Fruit fly (Drosophila melanogaster): ENCODE data around the gene CG1239.

CG1239 gene

dm6 chr3R:5754594-5754993, 21.3 kb downstream of the CG1239 start, which contains the start of gene Dcps (continued):
- TF ChIP-seq E2f2 (GFP tag; IDR thresholded peaks at IDR 0.05), result peak; percentile 42
- peak; percentile 27 for TF ChIP-seq trem (tag; optimal IDR thresholded peaks at IDR 0.05)
- no peak for TF ChIP-seq chif (GFP tag; optimal IDR thresholded peaks at IDR 0.05)
- peak; percentile 30 for TF ChIP-seq CG14710 (tag; optimal IDR thresholded peaks at IDR 0.05)
- TF ChIP-seq CG12659 (GFP tag; optimal IDR thresholded peaks at IDR 0.05), result peak; percentile 4
- TF ChIP-seq stwl (tag; optimal IDR thresholded peaks at IDR 0.05), result peak; percentile 58
- no peak for TF ChIP-seq Nf-YB (GFP tag; optimal IDR thresholded peaks at IDR 0.05)
- no peak for TF ChIP-seq CG2202 (tag; optimal IDR thresholded peaks at IDR 0.05)
- no peak for TF ChIP-seq hkb (optimal IDR thresholded peaks at IDR 0.05)
- TF ChIP-seq hkb (GFP tag; IDR thresholded peaks at IDR 0.05), result no peak
- TF ChIP-seq YL-1 (GFP tag; optimal IDR thresholded peaks at IDR 0.05), result peak; percentile 56
- TF ChIP-seq CG12219 (GFP tag; optimal IDR thresholded peaks at IDR 0.05), result no peak
- peak; percentile 47 for TF ChIP-seq CG13287 (GFP tag; IDR thresholded peaks at IDR 0.05; ENCODE audit: partially characterized antibody)
- peak; percentile 75 for TF ChIP-seq pzg (GFP tag; optimal IDR thresholded peaks at IDR 0.05)
- no peak for TF ChIP-seq CG12071 (GFP tag; optimal IDR thresholded peaks at IDR 0.05)
- TF ChIP-seq CG14667 (GFP tag; IDR thresholded peaks at IDR 0.05), result no peak
- peak; percentile 58 for TF ChIP-seq pita (GFP tag; optimal IDR thresholded peaks at IDR 0.05)
- peak; percentile 64 for TF ChIP-seq CG9797 (GFP tag; optimal IDR thresholded peaks at IDR 0.05)
- TF ChIP-seq h (optimal IDR thresholded peaks at IDR 0.05), result no peak
- TF ChIP-seq Doc3 (GFP tag; IDR thresholded peaks at IDR 0.05; ENCODE audit: partially characterized antibody), result no peak
- TF ChIP-seq Oaz (GFP tag; IDR thresholded peaks at IDR 0.05), result no peak
- no peak for TF ChIP-seq slou (GFP tag; optimal IDR thresholded peaks at IDR 0.05)
- TF ChIP-seq CG17912 (GFP tag; optimal IDR thresholded peaks at IDR 0.05), result no peak
- no peak for TF ChIP-seq inv (GFP tag; IDR thresholded peaks at IDR 0.05; ENCODE audit: partially characterized antibody)
- TF ChIP-seq CG1602 (GFP tag; optimal IDR thresholded peaks at IDR 0.05), result no peak
- no peak for TF ChIP-seq GATAe (GFP tag; conservative IDR thresholded peaks at IDR 0.05)
- no peak for TF ChIP-seq CG11695 (GFP tag; IDR thresholded peaks at IDR 0.05)
- no peak for TF ChIP-seq Drgx (GFP tag; IDR thresholded peaks at IDR 0.05)
- TF ChIP-seq en (GFP tag; optimal IDR thresholded peaks at IDR 0.05), result no peak
- TF ChIP-seq Lhr (GFP tag; optimal IDR thresholded peaks at IDR 0.05), result peak; percentile 25
- TF ChIP-seq CG10274 (GFP tag; optimal IDR thresholded peaks at IDR 0.05), result no peak
- TF ChIP-seq MBD-R2 (GFP tag; IDR thresholded peaks at IDR 0.05), result peak; percentile 81
- peak in 1 of 2 experiments; percentile 83 for TF ChIP-seq Pdp1 (GFP tag; optimal IDR thresholded peaks at IDR 0.05)
- TF ChIP-seq bab2 (GFP tag; optimal IDR thresholded peaks at IDR 0.05), result no peak
- no peak for TF ChIP-seq dmrt99B (tag; optimal IDR thresholded peaks at IDR 0.05)
- no peak for TF ChIP-seq CG8281 (tag; optimal IDR thresholded peaks at IDR 0.05)
- no peak for TF ChIP-seq Nf-YC (tag; optimal IDR thresholded peaks at IDR 0.05)
- TF ChIP-seq CG1603 (tag; optimal IDR thresholded peaks at IDR 0.05), result peak; percentile 34
- TF ChIP-seq sima (GFP tag; optimal IDR thresholded peaks at IDR 0.05), result no peak
- no peak for TF ChIP-seq CG9727 (GFP tag; optimal IDR thresholded peaks at IDR 0.05)
- TF ChIP-seq Bgb (GFP tag; IDR thresholded peaks at IDR 0.05; ENCODE audit: partially characterized antibody), result 0 out of 2 replicates have a peak, but pooled peaks have one; percentile 21
- TF ChIP-seq CG4617 (GFP tag; optimal IDR thresholded peaks at IDR 0.05; ENCODE audit: borderline replicate concordance), result peak; percentile 55
- no peak for TF ChIP-seq CoRest (tag; optimal IDR thresholded peaks at IDR 0.05)
- peak; percentile 39 for TF ChIP-seq Sry-β (GFP tag; optimal IDR thresholded peaks at IDR 0.05)
- peak; percentile 57 for TF ChIP-seq Dp (GFP tag; optimal IDR thresholded peaks at IDR 0.05)
